Fruit fly (Drosophila melanogaster) whole organism, embryonic: Measurements from ENCODE around the gene CG33325.
A peak's percentile ranks its signal among the peaks of the same experiment; 100 is the strongest.

ENCODE experiments used
- Aef1 ChIP-seq: fragments of 200-800 bp; sonication (Bioruptor generic); IDR thresholded peaks from 3 replicates; pipeline ENCODE4 v1.3.6; 2022; ENCODE audit warnings: missing biosample characterization, missing genetic modification characterization
- CG11504 ChIP-seq: fragments of 200-800 bp; sonication (Bioruptor generic); optimal IDR thresholded peaks from 3 replicates; lab custom pipeline; 2019; ENCODE audit warnings: missing biosample characterization, mild to moderate bottlenecking, missing genetic modification characterization, moderate library complexity
- CG1233 ChIP-seq: fragments of 200-800 bp; sonication (Bioruptor generic); optimal IDR thresholded peaks from 4 replicates; lab custom pipeline; 2018; ENCODE audit warnings: missing biosample characterization, mild to moderate bottlenecking, missing genetic modification characterization
- CG12659 ChIP-seq: fragments of 200-800 bp; sonication (Bioruptor generic); optimal IDR thresholded peaks from 3 replicates; lab custom pipeline; 2017; ENCODE audit warnings: mild to moderate bottlenecking, missing biosample characterization, missing genetic modification reagents, missing genetic modification characterization
- CG12942 ChIP-seq: fragments of 200-800 bp; sonication (Bioruptor generic); optimal IDR thresholded peaks from 3 replicates; lab custom pipeline; 2016; ENCODE audit warnings: missing biosample characterization, missing genetic modification characterization
- CG13894 ChIP-seq: fragments of 200-800 bp; sonication (Bioruptor generic); optimal IDR thresholded peaks from 3 replicates; lab custom pipeline; 2018; ENCODE audit warnings: missing biosample characterization, mild to moderate bottlenecking, missing genetic modification characterization, moderate library complexity
- CG15479 ChIP-seq: fragments of 200-800 bp; sonication (Bioruptor generic); optimal IDR thresholded peaks from 3 replicates; lab custom pipeline; 2019; ENCODE audit warnings: missing biosample characterization, mild to moderate bottlenecking, missing genetic modification characterization, moderate library complexity
- CG17361 ChIP-seq: fragments of 200-800 bp; sonication (Bioruptor generic); IDR thresholded peaks from 3 replicates; pipeline ENCODE4 v1.3.6; 2022; ENCODE audit warnings: missing biosample characterization, missing genetic modification characterization
- CG17568 ChIP-seq: fragments of 200-800 bp; sonication (Bioruptor generic); optimal IDR thresholded peaks from 2 replicates; lab custom pipeline; 2018; ENCODE audit warnings: missing biosample characterization, mild to moderate bottlenecking, missing genetic modification characterization, moderate library complexity
- CG17802 ChIP-seq: fragments of 200-800 bp; sonication (Bioruptor generic); optimal IDR thresholded peaks from 2 replicates; lab custom pipeline; 2018; ENCODE audit warnings: missing biosample characterization, mild to moderate bottlenecking, missing genetic modification characterization, moderate library complexity
- CG2116 ChIP-seq: fragments of 200-800 bp; sonication (Bioruptor generic); optimal IDR thresholded peaks from 3 replicates; lab custom pipeline; 2018; ENCODE audit warnings: missing biosample characterization, mild to moderate bottlenecking, missing genetic modification characterization
- CG31224 ChIP-seq: fragments of 200-800 bp; sonication (Bioruptor generic); IDR thresholded peaks from 2 replicates; pipeline ENCODE4 v1.3.6; 2022; ENCODE audit warnings: missing biosample characterization, missing genetic modification characterization
- CG33557 ChIP-seq: fragments of 200-800 bp; sonication (Bioruptor generic); optimal IDR thresholded peaks from 2 replicates; lab custom pipeline; 2019; ENCODE audit warnings: missing biosample characterization, mild to moderate bottlenecking, missing genetic modification characterization, moderate library complexity
- CG3726 ChIP-seq: fragments of 200-800 bp; sonication (Bioruptor generic); IDR thresholded peaks from 3 replicates; pipeline ENCODE4, ENCODE4 v1.3.6; 2022; ENCODE audit warnings: missing biosample characterization, missing genetic modification characterization
- CG4854 ChIP-seq: fragments of 200-800 bp; sonication (Bioruptor generic); optimal IDR thresholded peaks from 2 replicates; lab custom pipeline; 2016; ENCODE audit warnings: missing biosample characterization, missing genetic modification characterization, inconsistent platforms
- CG6689 ChIP-seq: fragments of 200-800 bp; sonication (Bioruptor generic); IDR thresholded peaks from 2 replicates; pipeline ENCODE4 v1.3.6; 2022; ENCODE audit warnings: missing biosample characterization, missing genetic modification characterization
- CG6854 ChIP-seq: fragments of 200-800 bp; sonication (Bioruptor generic); optimal IDR thresholded peaks from 3 replicates; lab custom pipeline; 2017; ENCODE audit warnings: missing biosample characterization, mild to moderate bottlenecking, missing genetic modification characterization
- CG8290 ChIP-seq, 3 experiments: fragments of 200-800 bp; sonication (Bioruptor generic); optimal IDR thresholded peaks; 2 replicates each; lab custom pipeline; 2016 to 2019; ENCODE audit warnings: missing biosample characterization in 3 of 3, missing genetic modification characterization in 3 of 3, mild to moderate bottlenecking in 2 of 3, moderate library complexity in 1 of 3
- CG8765 ChIP-seq: fragments of 200-800 bp; sonication (Bioruptor generic); IDR thresholded peaks from 2 replicates; pipeline ENCODE4 v1.3.6; 2022; ENCODE audit warnings: missing biosample characterization, missing genetic modification characterization
- CG9215 ChIP-seq: fragments of 200-800 bp; sonication (Bioruptor generic); IDR thresholded peaks from 2 replicates; pipeline ENCODE4 v1.3.6; 2022; ENCODE audit warnings: missing biosample characterization, missing genetic modification characterization
- CG9437 ChIP-seq: fragments of 200-800 bp; sonication (Bioruptor generic); optimal IDR thresholded peaks from 2 replicates; lab custom pipeline; 2018; ENCODE audit warnings: missing biosample characterization, mild to moderate bottlenecking, missing genetic modification characterization
- Dbx ChIP-seq: fragments of 200-800 bp; sonication (Bioruptor generic); IDR thresholded peaks from 3 replicates; pipeline ENCODE4 v1.3.6; 2022; ENCODE audit warnings: missing biosample characterization, missing genetic modification characterization
- HmgZ ChIP-seq: fragments of 200-800 bp; sonication (Bioruptor generic); optimal IDR thresholded peaks from 2 replicates; lab custom pipeline; 2018; ENCODE audit warnings: missing biosample characterization, mild to moderate bottlenecking, missing genetic modification characterization
- Hmr ChIP-seq: fragments of 200-800 bp; sonication (Bioruptor generic); optimal IDR thresholded peaks from 3 replicates; lab custom pipeline; 2017; ENCODE audit warnings: mild to moderate bottlenecking, missing biosample characterization, missing genetic modification reagents, missing genetic modification characterization
- MTF-1 ChIP-seq: fragments of 200-800 bp; sonication (Bioruptor generic); optimal IDR thresholded peaks from 2 replicates; lab custom pipeline; 2018; ENCODE audit warnings: missing biosample characterization, mild to moderate bottlenecking, missing genetic modification characterization, borderline replicate concordance
- Med ChIP-seq: fragments of 200-800 bp; sonication (Bioruptor generic); peaks from one replicate; lab custom pipeline; 2016; ENCODE audit warnings: missing biosample characterization, missing genetic modification characterization, mild to moderate bottlenecking, inconsistent platforms, moderate library complexity
- Meics ChIP-seq: fragments of 200-800 bp; sonication (Bioruptor generic); optimal IDR thresholded peaks from 2 replicates; lab custom pipeline; 2017; ENCODE audit warnings: missing biosample characterization, mild to moderate bottlenecking, missing genetic modification characterization
- Myb ChIP-seq: fragments of 200-800 bp; sonication (Bioruptor generic); optimal IDR thresholded peaks from 2 replicates; lab custom pipeline; 2016; ENCODE audit warnings: missing biosample characterization, missing genetic modification characterization
- Nf-YA ChIP-seq: fragments of 200-800 bp; sonication (Bioruptor generic); IDR thresholded peaks from 2 replicates; pipeline ENCODE4 v1.3.6; 2022; ENCODE audit warnings: missing biosample characterization, missing genetic modification characterization
- Opbp ChIP-seq: fragments of 200-800 bp; sonication (Bioruptor generic); IDR thresholded peaks from 3 replicates; pipeline ENCODE4 v1.3.6; 2022; ENCODE audit warnings: missing biosample characterization, missing genetic modification characterization; ENCODE audit not compliant: partially characterized antibody
- Sin3A ChIP-seq: fragments of >200 bp; optimal IDR thresholded peaks from 2 replicates; lab custom pipeline; 2018
- Sox102F ChIP-seq: fragments of 200-800 bp; sonication (Bioruptor generic); optimal IDR thresholded peaks from 2 replicates; lab custom pipeline; 2018; ENCODE audit warnings: missing biosample characterization, mild to moderate bottlenecking, missing genetic modification characterization, moderate library complexity
- Xbp1 ChIP-seq: fragments of 200-800 bp; sonication (Bioruptor generic); optimal IDR thresholded peaks from 3 replicates; lab custom pipeline; 2016; ENCODE audit warnings: missing biosample characterization, mild to moderate bottlenecking, missing genetic modification characterization
- cad ChIP-seq: fragments of >200 bp; optimal IDR thresholded peaks from 2 replicates; lab custom pipeline; 2017; ENCODE audit warnings: missing biosample characterization, missing genetic modification characterization
- chinmo ChIP-seq: fragments of 200-800 bp; sonication (Bioruptor generic); IDR thresholded peaks from 4 replicates; pipeline ENCODE4 v1.3.6; 2022; ENCODE audit warnings: missing biosample characterization, missing genetic modification characterization; ENCODE audit not compliant: partially characterized antibody
- dati ChIP-seq: fragments of 200-800 bp; sonication (Bioruptor generic); IDR thresholded peaks from 2 replicates; pipeline ENCODE4 v1.3.6; 2022; ENCODE audit warnings: missing biosample characterization, missing genetic modification characterization
- dmrt99B ChIP-seq: fragments of 200-800 bp; sonication (Bioruptor generic); optimal IDR thresholded peaks from 2 replicates; lab custom pipeline; 2018; ENCODE audit warnings: missing biosample characterization, mild to moderate bottlenecking, missing genetic modification characterization, moderate library complexity
- exex ChIP-seq: fragments of 200-800 bp; sonication (Bioruptor generic); optimal IDR thresholded peaks from 4 replicates; lab custom pipeline; 2018; ENCODE audit warnings: missing biosample characterization, mild to moderate bottlenecking, missing genetic modification characterization, moderate library complexity
- grn ChIP-seq: fragments of 200-800 bp; sonication (Bioruptor generic); optimal IDR thresholded peaks from 3 replicates; lab custom pipeline; 2017; ENCODE audit warnings: missing biosample characterization, missing genetic modification characterization
- gsb-n ChIP-seq: fragments of 200-800 bp; sonication (Bioruptor generic); optimal IDR thresholded peaks from 3 replicates; lab custom pipeline; 2018; ENCODE audit warnings: missing biosample characterization, mild to moderate bottlenecking, missing genetic modification characterization
- lilli ChIP-seq: fragments of 200-800 bp; sonication (Bioruptor generic); optimal IDR thresholded peaks from 3 replicates; lab custom pipeline; 2016; ENCODE audit warnings: missing biosample characterization, missing genetic modification characterization
- lmd ChIP-seq: fragments of 200-800 bp; sonication (Bioruptor generic); IDR thresholded peaks from 2 replicates; pipeline ENCODE4 v1.3.6; 2022; ENCODE audit warnings: missing biosample characterization, missing genetic modification characterization
- mam ChIP-seq: fragments of 200-800 bp; sonication (Bioruptor generic); optimal IDR thresholded peaks from 3 replicates; lab custom pipeline; 2016; ENCODE audit warnings: missing biosample characterization, missing genetic modification characterization
- nerfin-2 ChIP-seq: fragments of 200-800 bp; sonication (Bioruptor generic); IDR thresholded peaks from 2 replicates; pipeline ENCODE4 v1.3.6; 2022; ENCODE audit warnings: missing biosample characterization, missing genetic modification characterization; ENCODE audit not compliant: partially characterized antibody
- prd ChIP-seq, 3 experiments: fragments of >200 bp in 2 of 3; fragments of 200-800 bp in 1 of 3; sonication (Bioruptor generic) in 1 of 3; optimal IDR thresholded peaks in 2 of 3; IDR thresholded peaks in 1 of 3; 2 replicates in 2 of 3; 3 replicates in 1 of 3; pipeline versions ENCODE4 v1.3.6 to Lab custom; 2017 to 2022; ENCODE audit warnings: missing biosample characterization in 1 of 3, missing genetic modification characterization in 1 of 3
- run ChIP-seq: fragments of 200-800 bp; sonication (Bioruptor generic); optimal IDR thresholded peaks from 3 replicates; lab custom pipeline; 2018; ENCODE audit warnings: missing biosample characterization, mild to moderate bottlenecking, missing genetic modification characterization
- sisA ChIP-seq: fragments of 200-800 bp; sonication (Bioruptor generic); IDR thresholded peaks from 2 replicates; pipeline ENCODE4 v1.3.6; 2022; ENCODE audit warnings: missing biosample characterization, missing genetic modification characterization
- toy ChIP-seq: fragments of 200-800 bp; sonication (Bioruptor generic); IDR thresholded peaks from 2 replicates; pipeline ENCODE4 v1.3.6; 2022; ENCODE audit warnings: missing biosample characterization, missing genetic modification characterization
- tup ChIP-seq: fragments of 200-800 bp; sonication (Bioruptor generic); optimal IDR thresholded peaks from 2 replicates; lab custom pipeline; 2016; ENCODE audit warnings: missing biosample characterization, mild to moderate bottlenecking, missing genetic modification characterization, moderate library complexity

Gene CG33325

DNA sequence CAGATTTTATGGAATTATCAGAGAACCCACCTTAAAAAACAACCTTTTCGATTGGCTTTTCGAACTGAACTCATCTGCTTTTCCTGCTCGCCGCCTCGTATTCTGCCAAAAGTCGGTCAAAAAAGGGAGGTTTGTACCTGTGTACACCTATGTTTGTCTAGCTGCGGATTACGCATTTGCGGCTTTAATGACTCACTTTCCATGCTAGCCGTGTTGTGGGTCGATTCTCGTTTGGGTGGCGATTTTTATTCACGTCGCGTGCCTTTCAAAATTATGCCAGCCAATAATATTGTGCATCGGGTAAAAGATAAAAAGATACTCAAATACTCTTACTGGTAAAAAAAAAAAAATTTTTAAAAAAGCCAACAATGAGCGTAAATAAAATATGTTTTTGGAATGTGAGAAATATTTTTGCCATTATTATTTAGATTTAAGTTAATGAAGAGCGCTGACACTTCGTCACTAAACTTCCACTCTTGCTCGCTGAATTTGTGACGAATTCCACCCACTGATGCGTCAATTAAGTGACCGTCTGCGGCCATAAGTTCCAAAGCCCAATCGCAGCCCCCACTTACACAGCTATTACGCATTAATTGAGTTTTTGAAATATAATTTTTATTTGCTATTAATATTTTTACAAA is 34.1 kb downstream of the CG33325 start, which contains the start of gene Cyp313b1 (continued):
- TF ChIP-seq MTF-1 (GFP tag; lab: Kevin White, UChicago) = no peak
- no peak for TF ChIP-seq Sin3A
- TF ChIP-seq CG33557 = no peak
- TF ChIP-seq nerfin-2 (GFP tag; lab: Robert Waterston, UW) = no peak
- no peak for TF ChIP-seq toy (GFP tag; lab: Robert Waterston, UW)
- 0 out of 4 replicates have a peak, but pooled peaks have one; percentile 46 for TF ChIP-seq chinmo (GFP tag; lab: Robert Waterston, UW)
- peak; percentile 65 for TF ChIP-seq CG31224 (GFP tag; lab: Robert Waterston, UW)
- no peak for TF ChIP-seq tup (GFP tag; lab: Kevin White, UChicago)
- TF ChIP-seq lilli = peak; percentile 10
- no peak for TF ChIP-seq cad (GFP tag; lab: Kevin White, UChicago)
- TF ChIP-seq Myb (GFP tag; lab: Kevin White, UChicago) = no peak
- TF ChIP-seq Meics (GFP tag; lab: Kevin White, UChicago) = peak; percentile 89
- peak; percentile 22 for TF ChIP-seq Sox102F
- no peak for TF ChIP-seq CG8290 (GFP tag; optimal IDR thresholded peaks at IDR 0.05; lab: Kevin White, UChicago)
- TF ChIP-seq CG8290 (tag; optimal IDR thresholded peaks at IDR 0.05; lab: Kevin White, UChicago) = no peak
- no peak for TF ChIP-seq CG9215 (GFP tag; lab: Robert Waterston, UW)
- TF ChIP-seq sisA (GFP tag; lab: Robert Waterston, UW) = no peak
- no peak for TF ChIP-seq CG3726
- TF ChIP-seq CG17568 (GFP tag; lab: Kevin White, UChicago) = no peak
- no peak for TF ChIP-seq CG2116 (GFP tag; lab: Kevin White, UChicago)
- no peak for TF ChIP-seq Hmr (GFP tag; lab: Kevin White, UChicago)
- TF ChIP-seq exex (tag; lab: Kevin White, UChicago) = no peak
- TF ChIP-seq Opbp (GFP tag; lab: Robert Waterston, UW) = no peak
- TF ChIP-seq Dbx (GFP tag; lab: Robert Waterston, UW) = no peak
- TF ChIP-seq CG12942 = no peak
- no peak for TF ChIP-seq CG1233 (GFP tag; lab: Kevin White, UChicago)
- no peak for TF ChIP-seq gsb-n
- no peak for TF ChIP-seq Nf-YA
- TF ChIP-seq CG17361 (GFP tag; lab: Robert Waterston, UW) = no peak
- TF ChIP-seq CG4854 = no peak
- TF ChIP-seq CG11504 (tag; lab: Kevin White, UChicago) = no peak
- TF ChIP-seq grn (GFP tag; lab: Kevin White, UChicago) = no peak
- no peak for TF ChIP-seq CG12659 (GFP tag; lab: Kevin White, UChicago)
- no peak for TF ChIP-seq CG8765 (GFP tag; lab: Robert Waterston, UW)
- no peak for TF ChIP-seq Aef1
- no peak for TF ChIP-seq CG6854 (GFP tag; lab: Kevin White, UChicago)
- TF ChIP-seq Xbp1 (GFP tag; lab: Kevin White, UChicago) = no peak
- TF ChIP-seq HmgZ = no peak
- no peak for TF ChIP-seq CG9437 (GFP tag; lab: Kevin White, UChicago)
- no peak for TF ChIP-seq run (tag; lab: Kevin White, UChicago)
- no peak for TF ChIP-seq lmd
- no peak for TF ChIP-seq dati
- peak; percentile 38 for TF ChIP-seq CG13894 (tag; lab: Kevin White, UChicago)
- no peak for TF ChIP-seq CG6689 (GFP tag; lab: Robert Waterston, UW)
- no peak for TF ChIP-seq CG15479 (GFP tag; lab: Kevin White, UChicago)
- TF ChIP-seq mam = no peak
- no peak for TF ChIP-seq dmrt99B (tag; lab: Kevin White, UChicago)
- TF ChIP-seq Med = peak; percentile 55
- no peak for TF ChIP-seq CG17802 (tag; lab: Kevin White, UChicago)
- TF ChIP-seq prd (optimal IDR thresholded peaks at IDR 0.05; lab: Kevin White, UChicago) = no peak
- no peak for TF ChIP-seq prd (GFP tag; IDR thresholded peaks at IDR 0.05; lab: Robert Waterston, UW)
